Fruit fly (Drosophila melanogaster): ENCODE measurements around the gene gny.

The gny gene

DNA sequence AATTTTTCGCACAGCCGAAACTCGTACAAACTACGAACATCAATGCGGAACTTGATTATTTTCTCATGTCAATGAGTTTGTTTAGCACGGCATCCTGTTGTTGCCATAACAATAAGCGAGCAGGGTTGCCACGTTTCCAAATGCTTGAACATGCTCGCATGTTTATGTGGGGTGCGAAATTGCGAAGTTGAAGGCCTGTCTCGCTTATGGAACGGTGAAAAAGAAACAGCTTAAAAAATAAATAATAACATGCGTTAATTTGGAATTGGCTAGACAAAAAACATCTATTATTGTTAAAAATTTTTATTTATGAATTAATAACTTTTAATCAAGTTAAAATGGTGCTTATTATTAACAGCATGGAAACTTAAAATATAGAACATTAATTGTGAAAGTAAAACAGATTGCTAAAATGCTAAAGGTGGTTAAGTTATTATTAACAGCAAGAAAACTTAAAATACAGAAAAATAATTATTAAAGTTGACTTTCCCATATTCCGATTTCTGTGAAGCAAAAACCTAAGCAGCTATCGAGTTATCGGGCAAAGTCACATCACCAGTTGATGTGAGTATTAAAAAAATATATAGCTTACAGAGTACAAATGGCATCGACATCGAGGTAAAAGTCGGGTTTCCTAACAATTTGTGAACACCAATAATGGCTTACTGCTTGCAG, 51.0 kb downstream of the gny start, which contains the start of the genes Bug22 and TfIIB (continued):
- TF ChIP-seq CG6765 (GFP tag; optimal IDR thresholded peaks at IDR 0.05) (no peak), CG3163 (GFP tag; optimal IDR thresholded peaks at IDR 0.05) (peak; percentile 5), CG32532 (GFP tag; IDR thresholded peaks at IDR 0.05) (peak; percentile 74), knrl (GFP tag; IDR thresholded peaks at IDR 0.05; ENCODE audit: partially characterized antibody) (no peak), ara (GFP tag; IDR thresholded peaks at IDR 0.05) (peak; percentile 38; the same call in 1 of the 2 replicates), odd (GFP tag; optimal IDR thresholded peaks at IDR 0.05) (peak; percentile 15), pnt (GFP tag; optimal IDR thresholded peaks at IDR 0.05) (peak; percentile 43), CTCF (GFP tag; optimal IDR thresholded peaks at IDR 0.05) (no peak), Hmr (GFP tag; optimal IDR thresholded peaks at IDR 0.05) (no peak), sd (tag; optimal IDR thresholded peaks at IDR 0.05) (no peak), Awh (GFP tag; IDR thresholded peaks at IDR 0.05) (0 out of 2 replicates have a peak, but pooled peaks have one; percentile 37), CG15073 (GFP tag; optimal IDR thresholded peaks at IDR 0.05) (no peak), CG8765 (GFP tag; IDR thresholded peaks at IDR 0.05) (no peak), Asciz (GFP tag; optimal IDR thresholded peaks at IDR 0.05) (peak; percentile 37), CG6272 (GFP tag; IDR thresholded peaks at IDR 0.05) (peak; percentile 41; the same call in 1 of the 2 replicates), CG14965 (GFP tag; optimal IDR thresholded peaks at IDR 0.05; ENCODE audit: borderline replicate concordance) (no peak), Eip74EF (GFP tag; optimal IDR thresholded peaks at IDR 0.05) (peak in 1 of 2 experiments; percentile 56), CG14860 (GFP tag; IDR thresholded peaks at IDR 0.05; ENCODE audit: partially characterized antibody) (0 out of 3 replicates have a peak, but pooled peaks have one; percentile 49), cad (GFP tag; optimal IDR thresholded peaks at IDR 0.05) (no peak), HHEX (GFP tag; optimal IDR thresholded peaks at IDR 0.05) (peak; percentile 48), CG31441 (GFP tag; IDR thresholded peaks at IDR 0.05) (peak; percentile 79), Sry-β (GFP tag; optimal IDR thresholded peaks at IDR 0.05) (peak; percentile 8), NC2β (GFP tag; optimal IDR thresholded peaks at IDR 0.05) (peak; percentile 70), B-H1 (GFP tag; IDR thresholded peaks at IDR 0.05) (peak; percentile 43; the same call in 1 of the 3 replicates), lilli (GFP tag; optimal IDR thresholded peaks at IDR 0.05) (peak; percentile 86), croc (GFP tag; conservative IDR thresholded peaks at IDR 0.05) (no peak), CG1792 (GFP tag; optimal IDR thresholded peaks at IDR 0.05) (peak; percentile 50), ab (GFP tag; optimal IDR thresholded peaks at IDR 0.05) (no peak), CG7357 (GFP tag; IDR thresholded peaks at IDR 0.05) (no peak), gfzf (GFP tag; optimal IDR thresholded peaks at IDR 0.05) (peak; percentile 15), CG4424 (GFP tag; optimal IDR thresholded peaks at IDR 0.05) (peak; percentile 75), H15 (GFP tag; IDR thresholded peaks at IDR 0.05) (no peak), CG6689 (GFP tag; IDR thresholded peaks at IDR 0.05) (peak; percentile 85), chinmo (GFP tag; IDR thresholded peaks at IDR 0.05; ENCODE audit: partially characterized antibody) (no peak), sug (tag; optimal IDR thresholded peaks at IDR 0.05) (peak; percentile 75), CG6791 (GFP tag; IDR thresholded peaks at IDR 0.05; ENCODE audit: partially characterized antibody) (peak; percentile 22; the same call in 1 of the 3 replicates), Nf-YC (tag; optimal IDR thresholded peaks at IDR 0.05) (peak; percentile 75), Side (GFP tag; optimal IDR thresholded peaks at IDR 0.05) (peak; percentile 37), CG9876 (GFP tag; optimal IDR thresholded peaks at IDR 0.05) (peak; percentile 41), hth (optimal IDR thresholded peaks at IDR 0.05) (no peak), chn (GFP tag; optimal IDR thresholded peaks at IDR 0.05) (peak; percentile 81), BtbVII (GFP tag; optimal IDR thresholded peaks at IDR 0.05) (peak; percentile 56), CG11398 (GFP tag; optimal IDR thresholded peaks at IDR 0.05) (no peak), Vsx1 (GFP tag; optimal IDR thresholded peaks at IDR 0.05) (no peak), CG2712 (tag; optimal IDR thresholded peaks at IDR 0.05) (peak; percentile 77), gem (tag; optimal IDR thresholded peaks at IDR 0.05) (peak; percentile 85), CG15269 (tag; optimal IDR thresholded peaks at IDR 0.05) (no peak), ci (GFP tag; IDR thresholded peaks at IDR 0.05) (peak; percentile 88), CG4820 (GFP tag; optimal IDR thresholded peaks at IDR 0.05) (peak; percentile 99), klu (GFP tag; IDR thresholded peaks at IDR 0.05) (no peak)
